Fruit fly (Drosophila melanogaster): Measurements from ENCODE around the gene Rev1.
A peak's percentile ranks its signal among the peaks of the same experiment; 100 is the strongest.

Gene Rev1

DNA sequence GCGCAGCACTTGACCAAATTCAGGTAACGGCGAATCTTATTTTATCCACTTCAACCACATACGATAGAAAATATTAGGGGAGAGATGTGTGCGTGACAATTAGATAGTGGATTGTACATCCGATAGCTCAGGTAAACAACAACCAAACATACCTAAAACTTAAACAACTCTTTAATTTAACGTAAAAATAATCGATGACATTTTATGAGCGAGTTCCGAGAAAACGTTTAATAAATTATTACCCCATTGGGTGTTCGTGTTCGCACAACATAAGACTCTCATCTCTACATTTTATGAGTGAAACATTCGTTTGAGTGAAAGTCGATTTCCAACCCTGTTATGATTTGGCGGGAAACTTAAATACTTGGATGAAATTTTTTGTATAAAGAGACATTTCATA, 26.1 kb downstream of the Rev1 start, which contains the start of gene CG17129 (continued):
- TF ChIP-seq nerfin-2 (GFP tag; IDR thresholded peaks at IDR 0.05; ENCODE audit: partially characterized antibody) = peak; percentile 85
- TF ChIP-seq CG43689 (GFP tag; IDR thresholded peaks at IDR 0.05) = no peak
- TF ChIP-seq Doc2 (GFP tag; IDR thresholded peaks at IDR 0.05) = no peak
- peak; percentile 61 for TF ChIP-seq CG18764 (GFP tag; optimal IDR thresholded peaks at IDR 0.05)
- TF ChIP-seq crc (GFP tag; optimal IDR thresholded peaks at IDR 0.05) = peak; percentile 66
- no peak for TF ChIP-seq jing (GFP tag; optimal IDR thresholded peaks at IDR 0.05)
- peak; percentile 12 for TF ChIP-seq CTCF (GFP tag; optimal IDR thresholded peaks at IDR 0.05)
- peak; percentile 77 for TF ChIP-seq CG1647 (GFP tag; optimal IDR thresholded peaks at IDR 0.05)
- peak; percentile 67 for TF ChIP-seq CG8924 (tag; optimal IDR thresholded peaks at IDR 0.05)
- no peak for TF ChIP-seq Poxn (GFP tag; IDR thresholded peaks at IDR 0.05)
- TF ChIP-seq CG11504 (tag; optimal IDR thresholded peaks at IDR 0.05) = peak; percentile 82
- TF ChIP-seq Pdp1 (GFP tag; optimal IDR thresholded peaks at IDR 0.05) = peak in 1 of 2 experiments; percentile 85
- peak; percentile 83 for TF ChIP-seq CG4424 (GFP tag; optimal IDR thresholded peaks at IDR 0.05)
- no peak for TF ChIP-seq ems (GFP tag; optimal IDR thresholded peaks at IDR 0.05)
- TF ChIP-seq CG30020 (tag; optimal IDR thresholded peaks at IDR 0.05) = peak; percentile 52
- peak; percentile 94 for TF ChIP-seq CG14860 (GFP tag; IDR thresholded peaks at IDR 0.05; ENCODE audit: partially characterized antibody)
- peak; percentile 31 for TF ChIP-seq repo (GFP tag; optimal IDR thresholded peaks at IDR 0.05)
- peak; percentile 80 for TF ChIP-seq CG17361 (GFP tag; IDR thresholded peaks at IDR 0.05)
- no peak for TF ChIP-seq CG2889 (GFP tag; IDR thresholded peaks at IDR 0.05)
- peak; percentile 74 for TF ChIP-seq ssp (GFP tag; IDR thresholded peaks at IDR 0.05)
- TF ChIP-seq CG10274 (GFP tag; optimal IDR thresholded peaks at IDR 0.05) = no peak
- TF ChIP-seq CG18476 (GFP tag; optimal IDR thresholded peaks at IDR 0.05) = peak; percentile 43
- peak; percentile 66 for TF ChIP-seq Sry-β (GFP tag; optimal IDR thresholded peaks at IDR 0.05)
- TF ChIP-seq lola (GFP tag; optimal IDR thresholded peaks at IDR 0.05) = peak in 1 of 3 experiments; percentile 76
- TF ChIP-seq Sox102F (GFP tag; optimal IDR thresholded peaks at IDR 0.05) = peak; percentile 75
- TF ChIP-seq CG2202 (tag; optimal IDR thresholded peaks at IDR 0.05) = peak; percentile 41
- TF ChIP-seq btn (GFP tag; optimal IDR thresholded peaks at IDR 0.05) = peak; percentile 73
- no peak for TF ChIP-seq CG8281 (tag; optimal IDR thresholded peaks at IDR 0.05)
- TF ChIP-seq Gsc (GFP tag; IDR thresholded peaks at IDR 0.05) = peak; percentile 48; the same call in 1 of the 2 replicates
- TF ChIP-seq CG10959 (GFP tag; IDR thresholded peaks at IDR 0.05) = peak; percentile 72
- no peak for TF ChIP-seq scrt (GFP tag; optimal IDR thresholded peaks at IDR 0.05)
- peak; percentile 78 for TF ChIP-seq CG3847 (GFP tag; IDR thresholded peaks at IDR 0.05)
- peak; percentile 7 for TF ChIP-seq salm (tag; optimal IDR thresholded peaks at IDR 0.05)
- TF ChIP-seq Atf-2 (GFP tag; optimal IDR thresholded peaks at IDR 0.05) = peak; percentile 67
- TF ChIP-seq emc (GFP tag; optimal IDR thresholded peaks at IDR 0.05) = peak; percentile 56
- TF ChIP-seq schlank (tag; optimal IDR thresholded peaks at IDR 0.05) = peak; percentile 39
- peak; percentile 66; the same call in 1 of the 2 replicates for TF ChIP-seq CG7372 (GFP tag; IDR thresholded peaks at IDR 0.05)
- TF ChIP-seq CG13287 (GFP tag; IDR thresholded peaks at IDR 0.05; ENCODE audit: partially characterized antibody) = peak; percentile 99
- peak; percentile 73 for TF ChIP-seq ttk (GFP tag; IDR thresholded peaks at IDR 0.05)
- 0 out of 2 replicates have a peak, but pooled peaks have one; percentile 41 for TF ChIP-seq CG32767 (GFP tag; IDR thresholded peaks at IDR 0.05)
- TF ChIP-seq Xrp1 (GFP tag; IDR thresholded peaks at IDR 0.05) = peak; percentile 87
- peak; percentile 74 for TF ChIP-seq CG32532 (GFP tag; IDR thresholded peaks at IDR 0.05)
- TF ChIP-seq Hmr (GFP tag; optimal IDR thresholded peaks at IDR 0.05) = peak; percentile 65
- TF ChIP-seq CG8388 (GFP tag; optimal IDR thresholded peaks at IDR 0.05) = peak; percentile 68
- peak; percentile 77 for TF ChIP-seq E2f1 (GFP tag; IDR thresholded peaks at IDR 0.05)
- no peak for TF ChIP-seq sim (GFP tag; IDR thresholded peaks at IDR 0.05)
- peak; percentile 68 for TF ChIP-seq Hr3 (GFP tag; optimal IDR thresholded peaks at IDR 0.05)
- TF ChIP-seq Hr39 (optimal IDR thresholded peaks at IDR 0.05) = no peak
- TF ChIP-seq Dbx (GFP tag; IDR thresholded peaks at IDR 0.05) = peak; percentile 60; the same call in 2 of the 3 replicates
- TF ChIP-seq CG5245 (GFP tag; optimal IDR thresholded peaks at IDR 0.05) = peak; percentile 69
- TF ChIP-seq slp2 (GFP tag; optimal IDR thresholded peaks at IDR 0.05) = peak; percentile 78
- TF ChIP-seq MTF-1 (GFP tag; optimal IDR thresholded peaks at IDR 0.05; ENCODE audit: borderline replicate concordance) = no peak
